Fruit fly (Drosophila melanogaster) whole organism, prepupa: ENCODE data around the gene CG3505.

Source experiments
- Blimp-1 ChIP-seq: fragments of 200-800 bp; sonication (Bioruptor generic); optimal IDR thresholded peaks from 3 replicates; lab custom pipeline; 2017; ENCODE audit warnings: missing biosample characterization, missing genetic modification characterization, mild to moderate bottlenecking, moderate library complexity, missing genetic modification reagents
- CG10631 ChIP-seq: fragments of 200-800 bp; sonication (Bioruptor generic); optimal IDR thresholded peaks from 2 replicates; lab custom pipeline; 2016; ENCODE audit warnings: missing biosample characterization, missing genetic modification characterization
- CG11294 ChIP-seq: fragments of 200-800 bp; sonication (Bioruptor generic); IDR thresholded peaks from 2 replicates; pipeline ENCODE4 v1.3.6; 2022; ENCODE audit warnings: missing biosample characterization, missing genetic modification characterization
- CG11762 ChIP-seq: fragments of 200-800 bp; sonication (Bioruptor generic); optimal IDR thresholded peaks from 3 replicates; lab custom pipeline; 2016; ENCODE audit warnings: missing biosample characterization, missing genetic modification characterization; ENCODE audit not compliant: insufficient read depth
- CG11902 ChIP-seq: fragments of 200-800 bp; sonication (Bioruptor generic); optimal IDR thresholded peaks from 3 replicates; lab custom pipeline; 2016; ENCODE audit warnings: missing biosample characterization, missing genetic modification characterization
- CG15336 ChIP-seq: fragments of 200-800 bp; sonication (Bioruptor generic); IDR thresholded peaks from 2 replicates; pipeline ENCODE4 v1.3.6; 2022; ENCODE audit warnings: missing biosample characterization, missing genetic modification characterization
- CG16779 ChIP-seq: fragments of 200-800 bp; sonication (Bioruptor generic); optimal IDR thresholded peaks from 3 replicates; lab custom pipeline; 2017; ENCODE audit warnings: missing biosample characterization, mild to moderate bottlenecking, missing genetic modification characterization
- CG3032 ChIP-seq: fragments of 200-800 bp; optimal IDR thresholded peaks from 2 replicates; lab custom pipeline; 2019; ENCODE audit warnings: missing biosample characterization, mild to moderate bottlenecking, missing genetic modification characterization, moderate library complexity
- CG31627 ChIP-seq: fragments of 200-800 bp; sonication (Bioruptor generic); optimal IDR thresholded peaks from 3 replicates; lab custom pipeline; 2016; ENCODE audit warnings: missing biosample characterization, missing genetic modification characterization
- CG32006 ChIP-seq: fragments of 200-800 bp; sonication (Bioruptor generic); optimal IDR thresholded peaks from 3 replicates; lab custom pipeline; 2017; ENCODE audit warnings: missing biosample characterization, mild to moderate bottlenecking, missing genetic modification characterization
- CG34406 ChIP-seq: fragments of 200-800 bp; sonication (Bioruptor generic); optimal IDR thresholded peaks from 3 replicates; lab custom pipeline; 2016; ENCODE audit warnings: missing biosample characterization, missing genetic modification characterization
- CG6163 ChIP-seq: fragments of 200-800 bp; sonication (Bioruptor generic); IDR thresholded peaks from 3 replicates; pipeline ENCODE4 v1.3.6; 2022; ENCODE audit warnings: missing biosample characterization, missing genetic modification characterization
- CG6276 ChIP-seq: fragments of 200-800 bp; sonication (Bioruptor generic); optimal IDR thresholded peaks from 2 replicates; lab custom pipeline; 2017; ENCODE audit warnings: missing biosample characterization, mild to moderate bottlenecking, missing genetic modification characterization
- CG6808 ChIP-seq: fragments of 200-800 bp; sonication (Bioruptor generic); optimal IDR thresholded peaks from 3 replicates; lab custom pipeline; 2017; ENCODE audit warnings: missing biosample characterization, missing genetic modification characterization, mild to moderate bottlenecking, moderate library complexity, missing genetic modification reagents
- CG7368 ChIP-seq: fragments of 200-800 bp; sonication (Bioruptor generic); optimal IDR thresholded peaks from 3 replicates; lab custom pipeline; 2016; ENCODE audit warnings: missing biosample characterization, missing genetic modification characterization
- CG8119 ChIP-seq: fragments of 200-800 bp; sonication (Bioruptor generic); IDR thresholded peaks from 3 replicates; pipeline ENCODE4 v1.3.6; 2022; ENCODE audit warnings: missing biosample characterization, missing genetic modification characterization
- CG8319 ChIP-seq: fragments of 200-800 bp; sonication (Bioruptor generic); optimal IDR thresholded peaks from 3 replicates; lab custom pipeline; 2016; ENCODE audit warnings: missing biosample characterization, missing genetic modification characterization
- CG8632 ChIP-seq: fragments of 200-800 bp; sonication (Bioruptor generic); optimal IDR thresholded peaks from 3 replicates; lab custom pipeline; 2016; ENCODE audit warnings: missing biosample characterization, missing genetic modification characterization
- CG9139 ChIP-seq: fragments of 200-800 bp; sonication (Bioruptor generic); optimal IDR thresholded peaks from 3 replicates; lab custom pipeline; 2017; ENCODE audit warnings: missing biosample characterization, mild to moderate bottlenecking, missing genetic modification characterization
- Eip75B ChIP-seq: fragments of 200-800 bp; sonication (Bioruptor generic); optimal IDR thresholded peaks from 3 replicates; lab custom pipeline; 2016; ENCODE audit warnings: missing biosample characterization, missing genetic modification characterization
- Eip93F ChIP-seq: fragments of 200-800 bp; sonication (Bioruptor generic); optimal IDR thresholded peaks from 2 replicates; lab custom pipeline; 2016; ENCODE audit warnings: missing biosample characterization, mild to moderate bottlenecking, missing genetic modification characterization
- Ets21C ChIP-seq: fragments of 200-800 bp; sonication (Bioruptor generic); optimal IDR thresholded peaks from 3 replicates; lab custom pipeline; 2016; ENCODE audit warnings: missing biosample characterization, missing genetic modification characterization
- Ets96B ChIP-seq: fragments of 200-800 bp; optimal IDR thresholded peaks from 2 replicates; lab custom pipeline; 2019; ENCODE audit warnings: missing biosample characterization, mild to moderate bottlenecking, missing genetic modification characterization, moderate library complexity
- Hr4 ChIP-seq: fragments of 200-800 bp; sonication (Bioruptor generic); optimal IDR thresholded peaks from 3 replicates; lab custom pipeline; 2016; ENCODE audit warnings: missing biosample characterization, missing genetic modification characterization
- Lpt ChIP-seq: fragments of 200-800 bp; sonication (Bioruptor generic); optimal IDR thresholded peaks from 3 replicates; lab custom pipeline; 2016; ENCODE audit warnings: missing biosample characterization, missing genetic modification characterization
- Met ChIP-seq: fragments of 200-800 bp; sonication (Bioruptor generic); optimal IDR thresholded peaks from 3 replicates; lab custom pipeline; 2016; ENCODE audit warnings: missing biosample characterization, missing genetic modification characterization
- OdsH ChIP-seq: fragments of 200-800 bp; sonication (Bioruptor generic); optimal IDR thresholded peaks from 3 replicates; lab custom pipeline; 2016; ENCODE audit warnings: missing biosample characterization, missing genetic modification characterization
- Smox ChIP-seq: fragments of 200-800 bp; sonication (Bioruptor generic); optimal IDR thresholded peaks from 3 replicates; lab custom pipeline; 2016; ENCODE audit warnings: missing biosample characterization, missing genetic modification characterization
- Sox102F ChIP-seq: fragments of 200-800 bp; sonication (Bioruptor generic); optimal IDR thresholded peaks from 2 replicates; lab custom pipeline; 2016; ENCODE audit warnings: missing biosample characterization, mild to moderate bottlenecking, missing genetic modification characterization
- Sox15 ChIP-seq: fragments of 200-800 bp; sonication (Bioruptor generic); optimal IDR thresholded peaks from 3 replicates; lab custom pipeline; 2016; ENCODE audit warnings: missing biosample characterization, missing genetic modification characterization
- achi ChIP-seq: fragments of 200-800 bp; sonication (Bioruptor generic); optimal IDR thresholded peaks from 3 replicates; lab custom pipeline; 2016; ENCODE audit warnings: missing biosample characterization, missing genetic modification characterization
- acj6 ChIP-seq: fragments of 200-800 bp; sonication (Bioruptor generic); optimal IDR thresholded peaks from 3 replicates; lab custom pipeline; 2016; ENCODE audit warnings: missing biosample characterization, missing genetic modification characterization
- cyc ChIP-seq: fragments of 200-800 bp; sonication (Bioruptor generic); optimal IDR thresholded peaks from 3 replicates; lab custom pipeline; 2016; ENCODE audit warnings: missing biosample characterization, missing genetic modification characterization
- dsx ChIP-seq: fragments of 200-800 bp; optimal IDR thresholded peaks from 3 replicates; lab custom pipeline; 2019; ENCODE audit warnings: missing biosample characterization, mild to moderate bottlenecking, missing genetic modification characterization, moderate library complexity; ENCODE audit not compliant: poor library complexity, severe bottlenecking
- eg ChIP-seq: fragments of 200-800 bp; sonication (Bioruptor generic); IDR thresholded peaks from 3 replicates; pipeline ENCODE4 v1.3.6; 2022; ENCODE audit warnings: missing biosample characterization, missing genetic modification characterization
- fd59A ChIP-seq: fragments of 200-800 bp; sonication (Bioruptor generic); optimal IDR thresholded peaks from 2 replicates; lab custom pipeline; 2017; ENCODE audit warnings: missing biosample characterization, mild to moderate bottlenecking, missing genetic modification characterization, missing genetic modification reagents
- fd85E ChIP-seq: fragments of 200-800 bp; sonication (Bioruptor generic); optimal IDR thresholded peaks from 3 replicates; lab custom pipeline; 2016; ENCODE audit warnings: missing biosample characterization, missing genetic modification characterization
- lz ChIP-seq: fragments of 200-800 bp; sonication (Bioruptor generic); optimal IDR thresholded peaks from 3 replicates; lab custom pipeline; 2016; ENCODE audit warnings: missing biosample characterization, missing genetic modification characterization
- net ChIP-seq: fragments of 200-800 bp; sonication (Bioruptor generic); optimal IDR thresholded peaks from 3 replicates; lab custom pipeline; 2016; ENCODE audit warnings: missing biosample characterization, missing genetic modification characterization
- pdm3 ChIP-seq: fragments of 200-800 bp; sonication (Bioruptor generic); optimal IDR thresholded peaks from 3 replicates; lab custom pipeline; 2016; ENCODE audit warnings: missing biosample characterization, missing genetic modification characterization
- salr ChIP-seq, 2 experiments: fragments of 200-800 bp; sonication (Bioruptor generic); optimal IDR thresholded peaks; 3 replicates each; lab custom pipeline; 2016 to 2018; ENCODE audit warnings: missing biosample characterization in 2 of 2, missing genetic modification characterization in 2 of 2, mild to moderate bottlenecking in 1 of 2
- ss ChIP-seq, 2 experiments: fragments of 200-800 bp; sonication (Bioruptor generic); optimal IDR thresholded peaks; 2 replicates in 1 of 2; 3 replicates in 1 of 2; lab custom pipeline; 2017 to 2018; ENCODE audit warnings: mild to moderate bottlenecking in 2 of 2, missing biosample characterization in 2 of 2, missing genetic modification characterization in 2 of 2, moderate library complexity in 1 of 2
- svp ChIP-seq: fragments of 200-800 bp; sonication (Bioruptor generic); peaks from one replicate; lab custom pipeline; 2016; ENCODE audit warnings: missing biosample characterization, missing genetic modification characterization
- topi ChIP-seq: fragments of 200-800 bp; sonication (Bioruptor generic); optimal IDR thresholded peaks from 3 replicates; lab custom pipeline; 2016; ENCODE audit warnings: missing biosample characterization, missing genetic modification characterization
- vri ChIP-seq: fragments of 200-800 bp; sonication (Bioruptor generic); optimal IDR thresholded peaks from 3 replicates; lab custom pipeline; 2016; ENCODE audit warnings: missing biosample characterization, mild to moderate bottlenecking, missing genetic modification characterization

The CG3505 gene

DNA sequence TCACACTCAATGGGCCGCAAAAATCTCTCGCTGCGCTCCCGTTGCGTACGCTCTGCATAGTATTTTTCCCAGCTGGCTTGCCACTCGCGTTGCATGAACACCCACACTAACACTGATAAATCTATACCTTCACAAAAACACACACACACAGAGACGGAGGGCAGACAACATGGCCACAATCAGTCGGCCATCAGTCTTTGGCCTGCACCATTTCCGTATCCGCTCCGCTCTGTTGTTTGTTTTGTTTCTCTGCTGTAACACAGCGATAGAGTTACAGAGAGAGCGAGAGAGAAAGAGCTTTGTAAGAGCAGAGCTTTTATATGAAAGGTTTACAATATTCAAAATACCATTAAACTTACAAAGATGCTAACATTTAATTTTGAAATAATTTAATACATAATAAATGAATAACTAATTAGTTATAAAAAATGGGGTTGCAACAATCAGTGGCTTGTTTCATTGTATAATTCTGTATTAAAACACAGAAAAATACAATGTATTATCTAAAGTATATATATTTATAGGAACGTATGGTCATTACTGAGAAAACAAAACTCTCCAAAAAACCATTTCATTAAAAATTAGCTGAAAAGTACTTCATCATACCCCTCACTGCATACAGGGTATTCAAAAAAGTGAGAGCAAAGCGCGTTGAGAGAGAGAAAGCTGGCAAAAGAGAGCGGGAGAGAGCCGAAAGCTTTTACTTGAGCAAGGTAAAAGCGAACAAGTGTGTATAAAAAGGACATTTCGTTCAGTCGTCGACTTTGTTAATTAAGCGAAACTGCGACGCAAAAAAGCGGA lies 48.2 kb upstream of the CG3505 start, which contains the start of gene CG14853 (continued):
- TF ChIP-seq CG9139, result peak; percentile 48
- peak; percentile 74 for TF ChIP-seq CG15336
- TF ChIP-seq lz (GFP tag; lab: Kevin White, UChicago), result no peak
- peak; percentile 35; the same call in 1 of the 2 replicates for TF ChIP-seq CG11294 (GFP tag; lab: Robert Waterston, UW)
- peak; percentile 19 for TF ChIP-seq Sox102F
- peak; percentile 9 for TF ChIP-seq Eip75B (GFP tag; lab: Kevin White, UChicago)
- no peak for TF ChIP-seq topi (GFP tag; lab: Kevin White, UChicago)
- no peak for TF ChIP-seq Ets21C (GFP tag; lab: Kevin White, UChicago)
- TF ChIP-seq CG6163 (GFP tag; lab: Robert Waterston, UW), result peak; percentile 36; the same call in 2 of the 3 replicates
- TF ChIP-seq CG8119 (GFP tag; lab: Robert Waterston, UW), result peak; percentile 79
- peak; percentile 46 for TF ChIP-seq Sox15 (GFP tag; lab: Kevin White, UChicago)
- peak; percentile 51; the same call in 1 of the 3 replicates for TF ChIP-seq eg (GFP tag; lab: Robert Waterston, UW)
- TF ChIP-seq net (GFP tag; lab: Kevin White, UChicago), result peak; percentile 65
- peak; percentile 27 for TF ChIP-seq dsx (GFP tag; lab: Kevin White, UChicago)
- peak; percentile 9 for TF ChIP-seq CG6808 (GFP tag; lab: Kevin White, UChicago)
- no peak for TF ChIP-seq cyc (GFP tag; lab: Kevin White, UChicago)

dm6 chr3R:14622571-14622970 lies 34.7 kb upstream of the CG3505 start:
- no peak for TF ChIP-seq CG32006 (GFP tag; lab: Kevin White, UChicago)
- peak; percentile 5 for TF ChIP-seq Eip75B (GFP tag; lab: Kevin White, UChicago)
- TF ChIP-seq Eip93F, result no peak
- TF ChIP-seq CG8632 (GFP tag; lab: Kevin White, UChicago), result peak; percentile 10
- TF ChIP-seq Hr4 (GFP tag; lab: Kevin White, UChicago), result no peak
- no peak for TF ChIP-seq Ets21C (GFP tag; lab: Kevin White, UChicago)
- TF ChIP-seq Lpt (GFP tag; lab: Kevin White, UChicago), result no peak
- TF ChIP-seq net (GFP tag; lab: Kevin White, UChicago), result peak; percentile 8
- peak; percentile 17 for TF ChIP-seq pdm3 (GFP tag; lab: Kevin White, UChicago)
- TF ChIP-seq CG6276 (GFP tag; lab: Kevin White, UChicago), result no peak
- TF ChIP-seq topi (GFP tag; lab: Kevin White, UChicago), result peak; percentile 5
- no peak for TF ChIP-seq CG15336
- no peak for TF ChIP-seq Smox (GFP tag; lab: Kevin White, UChicago)
- no peak for TF ChIP-seq CG9139
- TF ChIP-seq CG6163 (GFP tag; lab: Robert Waterston, UW), result peak; percentile 43; the same call in 1 of the 3 replicates
- TF ChIP-seq dsx (GFP tag; lab: Kevin White, UChicago), result no peak
- peak; percentile 0 for TF ChIP-seq CG7368 (GFP tag; lab: Kevin White, UChicago)
- TF ChIP-seq Met (GFP tag; lab: Kevin White, UChicago), result peak; percentile 12
- peak; percentile 5; the same call in 1 of the 3 replicates for TF ChIP-seq eg (GFP tag; lab: Robert Waterston, UW)
- TF ChIP-seq fd59A (GFP tag; lab: Kevin White, UChicago), result peak; percentile 1
- peak; percentile 20 for TF ChIP-seq acj6 (GFP tag; lab: Kevin White, UChicago)
- TF ChIP-seq CG10631 (GFP tag; lab: Kevin White, UChicago), result peak; percentile 16
- TF ChIP-seq Sox15 (GFP tag; lab: Kevin White, UChicago), result no peak
- no peak for TF ChIP-seq CG31627 (GFP tag; lab: Kevin White, UChicago)
- peak in 1 of 2 experiments; percentile 10 for TF ChIP-seq salr (GFP tag; optimal IDR thresholded peaks at IDR 0.05; lab: Kevin White, UChicago)
- no peak for TF ChIP-seq CG11902 (GFP tag; lab: Kevin White, UChicago)
- no peak for TF ChIP-seq vri (GFP tag; lab: Kevin White, UChicago)
- peak; percentile 15 for TF ChIP-seq OdsH (GFP tag; lab: Kevin White, UChicago)
- TF ChIP-seq svp (GFP tag; lab: Kevin White, UChicago), result peak; percentile 53
- peak in 1 of 2 experiments; percentile 41 for TF ChIP-seq ss (GFP tag; optimal IDR thresholded peaks at IDR 0.05; lab: Kevin White, UChicago)
- no peak for TF ChIP-seq fd85E (GFP tag; lab: Kevin White, UChicago)
- TF ChIP-seq cyc (GFP tag; lab: Kevin White, UChicago), result no peak
- TF ChIP-seq CG8319 (GFP tag; lab: Kevin White, UChicago), result no peak
- peak; percentile 41 for TF ChIP-seq Ets96B
- TF ChIP-seq CG8119 (GFP tag; lab: Robert Waterston, UW), result no peak
- no peak for TF ChIP-seq Blimp-1 (GFP tag; lab: Kevin White, UChicago)
- TF ChIP-seq Sox102F, result no peak
- TF ChIP-seq achi (GFP tag; lab: Kevin White, UChicago), result no peak
- no peak for TF ChIP-seq CG34406 (GFP tag; lab: Kevin White, UChicago)
- no peak for TF ChIP-seq CG3032
- no peak for TF ChIP-seq CG11762
- TF ChIP-seq CG16779 (tag; lab: Kevin White, UChicago), result no peak
